Worm (Caenorhabditis elegans) whole organism, L3 larva: ENCODE data around the gene C53B7.3.
"Not testable (repeated sequence)": the region's sequence is repeated elsewhere in the genome, so short reads cannot be mapped to it uniquely, and the experiment has no call there.

Source experiments
- R02D3.7 ChIP-seq: fragments of 150-350 bp; optimal IDR thresholded peaks from 2 replicates; lab custom pipeline; 2014; ENCODE audit warnings: missing biosample characterization, missing genetic modification characterization
- aly-2 ChIP-seq: fragments of 150-350 bp; optimal IDR thresholded peaks from 2 replicates; lab custom pipeline; 2014; ENCODE audit warnings: missing biosample characterization, missing genetic modification characterization
- ama-1 ChIP-seq: fragments of 150-350 bp; optimal IDR thresholded peaks from 2 replicates; lab custom pipeline; 2018
- ceh-16 ChIP-seq: sonication (generic microtip); optimal IDR thresholded peaks from 2 replicates; lab custom pipeline; 2017; ENCODE audit warnings: missing biosample characterization, missing genetic modification characterization
- ceh-82 ChIP-seq: fragments of 150-350 bp; optimal IDR thresholded peaks from 2 replicates; lab custom pipeline; 2014; ENCODE audit warnings: missing biosample characterization, missing genetic modification characterization
- daf-12 ChIP-seq: fragments of 150-350 bp; optimal IDR thresholded peaks from 2 replicates; lab custom pipeline; 2014; ENCODE audit warnings: missing biosample characterization, missing genetic modification reagents, missing genetic modification characterization
- egl-5 ChIP-seq: fragments of 150-350 bp; optimal IDR thresholded peaks from 2 replicates; lab custom pipeline; 2017; ENCODE audit warnings: missing biosample characterization, missing genetic modification reagents, missing genetic modification characterization, inconsistent platforms
- elt-1 ChIP-seq: fragments of 150-350 bp; optimal IDR thresholded peaks from 2 replicates; lab custom pipeline; 2014; ENCODE audit warnings: missing biosample characterization, missing genetic modification characterization
- elt-2 ChIP-seq: sonication (generic microtip); optimal IDR thresholded peaks from 2 replicates; lab custom pipeline; 2016; ENCODE audit warnings: missing genetic modification reagents, mild to moderate bottlenecking, missing genetic modification characterization, missing compliant biosample characterization
- elt-3 ChIP-seq, 3 experiments: fragments of 150-350 bp in 1 of 3; sonication (generic microtip) in 2 of 3; optimal IDR thresholded peaks; 2 replicates in 2 of 3; 4 replicates in 1 of 3; lab custom pipeline; 2014 to 2017; ENCODE audit warnings: missing biosample characterization in 3 of 3, missing genetic modification characterization in 3 of 3
- eor-1 ChIP-seq, 2 experiments: fragments of 150-350 bp; optimal IDR thresholded peaks; 2 replicates each; lab custom pipeline; 2014 to 2018; ENCODE audit warnings: missing biosample characterization in 2 of 2, missing genetic modification characterization in 2 of 2
- fkh-2 ChIP-seq: fragments of 150-350 bp; optimal IDR thresholded peaks from 2 replicates; lab custom pipeline; 2014; ENCODE audit warnings: missing biosample characterization, missing genetic modification reagents, missing genetic modification characterization
- hmg-11 ChIP-seq: sonication (generic microtip); optimal IDR thresholded peaks from 2 replicates; lab custom pipeline; 2016; ENCODE audit warnings: missing genetic modification characterization, missing compliant biosample characterization
- lin-15B ChIP-seq: fragments of 150-350 bp; optimal IDR thresholded peaks from 2 replicates; lab custom pipeline; 2014; ENCODE audit warnings: missing biosample characterization, missing genetic modification characterization
- lsy-12 ChIP-seq: sonication (generic microtip); optimal IDR thresholded peaks from 2 replicates; lab custom pipeline; 2016; ENCODE audit warnings: mild to moderate bottlenecking, missing genetic modification characterization, missing compliant biosample characterization
- mdl-1 ChIP-seq: fragments of 150-350 bp; optimal IDR thresholded peaks from 2 replicates; lab custom pipeline; 2014; ENCODE audit warnings: missing biosample characterization, missing genetic modification characterization
- nfya-1 ChIP-seq: sonication (generic microtip); optimal IDR thresholded peaks from 2 replicates; lab custom pipeline; 2017; ENCODE audit warnings: missing genetic modification characterization, mild to moderate bottlenecking, missing compliant biosample characterization, antibody characterized with exemption, moderate library complexity; ENCODE audit not compliant: insufficient read depth
- nhr-12 ChIP-seq: fragments of 150-350 bp; optimal IDR thresholded peaks from 2 replicates; lab custom pipeline; 2014; ENCODE audit warnings: missing biosample characterization, missing genetic modification characterization
- nhr-237 ChIP-seq: fragments of 150-350 bp; optimal IDR thresholded peaks from 2 replicates; lab custom pipeline; 2014; ENCODE audit warnings: missing biosample characterization, missing genetic modification characterization
- nhr-67 ChIP-seq: fragments of 150-350 bp; optimal IDR thresholded peaks from 2 replicates; lab custom pipeline; 2014; ENCODE audit warnings: missing biosample characterization, missing genetic modification characterization
- nhr-76 ChIP-seq: fragments of 150-350 bp; sonication (generic microtip); optimal IDR thresholded peaks from 5 replicates; lab custom pipeline; 2014; ENCODE audit warnings: missing biosample characterization, missing genetic modification characterization
- nhr-77 ChIP-seq: fragments of 150-350 bp; optimal IDR thresholded peaks from 2 replicates; lab custom pipeline; 2014; ENCODE audit warnings: missing biosample characterization, missing genetic modification characterization
- pha-4 ChIP-seq: fragments of 150-350 bp; optimal IDR thresholded peaks from 2 replicates; lab custom pipeline; 2014; ENCODE audit warnings: missing biosample characterization, missing genetic modification reagents, missing genetic modification characterization
- pqm-1 ChIP-seq: fragments of 150-350 bp; optimal IDR thresholded peaks from 2 replicates; lab custom pipeline; 2017; ENCODE audit warnings: missing biosample characterization, missing genetic modification characterization, inconsistent platforms
- skn-1 ChIP-seq: fragments of 150-350 bp; optimal IDR thresholded peaks from 2 replicates; lab custom pipeline; 2014; ENCODE audit warnings: missing biosample characterization, missing genetic modification characterization
- tbx-2 ChIP-seq: sonication (generic microtip); optimal IDR thresholded peaks from 2 replicates; lab custom pipeline; 2016; ENCODE audit warnings: mild to moderate bottlenecking, missing genetic modification characterization, missing compliant biosample characterization
- unc-39 ChIP-seq: sonication (generic microtip); optimal IDR thresholded peaks from 4 replicates; lab custom pipeline; 2017; ENCODE audit warnings: missing biosample characterization, missing genetic modification characterization
- unc-62 ChIP-seq: fragments of 150-350 bp; sonication (generic microtip); optimal IDR thresholded peaks from 4 replicates; lab custom pipeline; 2014; ENCODE audit warnings: missing biosample characterization, missing genetic modification reagents, missing genetic modification characterization
- zag-1 ChIP-seq: fragments of 150-350 bp; optimal IDR thresholded peaks from 2 replicates; lab custom pipeline; 2014; ENCODE audit warnings: missing biosample characterization, missing genetic modification characterization
- ztf-4 ChIP-seq: fragments of 150-350 bp; optimal IDR thresholded peaks from 2 replicates; lab custom pipeline; 2014; ENCODE audit warnings: missing biosample characterization, missing genetic modification characterization

Gene C53B7.3

ce11 chrX:6874723-6875122 lies 30.2 kb downstream of the C53B7.3 start, which contains the start of gene F41C6.4:
Gene F41C6.4 (minus strand): TSS chrX:6874823.
- TF ChIP-seq unc-39 (tag; lab: Kevin White, UChicago) (no peak), pqm-1 (tag; lab: Kevin White, UChicago) (no peak), nhr-76 (tag; lab: Kevin White, UChicago) (no peak), hmg-11 (tag; lab: Kevin White, UChicago) (no peak), nhr-77 (no peak), ztf-4 (tag; lab: Kevin White, UChicago) (no peak), R02D3.7 (tag; lab: Kevin White, UChicago) (no peak), lsy-12 (tag; lab: Kevin White, UChicago) (no peak), nhr-67 (no peak), egl-5 (tag; lab: Kevin White, UChicago) (no peak), elt-3 (tag; optimal IDR thresholded peaks at IDR 0.05; lab: Kevin White, UChicago) (no peak), unc-62 (GFP tag; lab: Kevin White, UChicago) (no peak), nhr-237 (tag; lab: Kevin White, UChicago) (no peak), mdl-1 (tag; lab: Kevin White, UChicago) (no peak), elt-1 (tag; lab: Kevin White, UChicago) (no peak), ceh-82 (tag; lab: Kevin White, UChicago) (no peak)

DNA sequence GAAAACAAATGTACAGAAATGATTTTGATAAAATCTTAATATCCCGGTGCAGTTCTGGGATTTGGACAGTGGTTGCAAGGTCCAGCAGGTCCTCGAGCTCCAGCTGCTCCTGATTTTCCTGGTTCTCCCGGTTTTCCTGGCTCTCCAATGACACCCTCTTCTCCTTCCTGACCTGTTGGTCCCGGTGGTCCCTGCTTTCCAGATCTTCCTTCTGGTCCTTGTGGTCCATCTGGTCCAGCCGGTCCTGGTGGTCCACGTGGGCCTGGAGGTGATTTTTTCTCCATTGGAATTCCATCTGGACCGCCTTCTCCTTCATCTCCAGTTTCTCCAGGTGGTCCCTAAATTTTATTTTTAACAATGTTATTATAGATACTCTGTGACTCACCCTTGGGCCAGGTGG lies 30.7 kb downstream of the C53B7.3 start:
- TF ChIP-seq ceh-82 (tag; lab: Kevin White, UChicago): no peak
- TF ChIP-seq nhr-12 (tag; lab: Kevin White, UChicago): no peak
- TF ChIP-seq ama-1 (lab: Kevin White, UChicago): no peak
- TF ChIP-seq ceh-16 (tag; lab: Kevin White, UChicago): no peak
- no peak for TF ChIP-seq fkh-2 (tag; lab: Kevin White, UChicago)
- TF ChIP-seq tbx-2 (tag; lab: Kevin White, UChicago): no peak
- TF ChIP-seq zag-1 (tag; lab: Kevin White, UChicago): no peak
- no peak for TF ChIP-seq lin-15B
- no peak for TF ChIP-seq R02D3.7 (tag; lab: Kevin White, UChicago)
- no peak for TF ChIP-seq eor-1 (tag; optimal IDR thresholded peaks at IDR 0.05; lab: Kevin White, UChicago)
- no peak for TF ChIP-seq unc-39 (tag; lab: Kevin White, UChicago)
- no peak for TF ChIP-seq ztf-4 (tag; lab: Kevin White, UChicago)
- no peak for TF ChIP-seq nfya-1 (tag; lab: Kevin White, UChicago)
- TF ChIP-seq elt-3 (tag; optimal IDR thresholded peaks at IDR 0.05; lab: Kevin White, UChicago): no peak
- no peak for TF ChIP-seq aly-2 (tag; lab: Kevin White, UChicago)

DNA sequence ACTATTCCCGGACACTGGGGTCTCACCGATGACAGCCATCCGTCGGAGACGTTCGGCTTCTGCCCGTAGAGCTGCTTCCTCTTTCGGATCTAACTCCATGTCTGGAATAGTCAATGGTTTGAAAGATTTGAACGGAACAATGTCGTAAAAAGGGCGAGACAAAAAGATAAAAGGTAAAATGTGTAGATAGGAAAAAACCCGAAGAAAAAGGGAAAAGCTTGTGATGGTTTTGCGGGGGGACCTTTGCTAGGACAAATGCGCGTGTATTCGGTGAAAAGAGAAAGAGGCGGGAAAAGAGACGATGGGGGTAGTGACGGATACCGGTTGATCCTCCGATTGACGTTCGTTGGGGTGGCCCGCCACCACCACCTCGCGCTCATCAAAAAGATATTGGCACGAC lies 32.9 kb downstream of the C53B7.3 start, which contains the start of gene col-173:
Gene col-173, minus strand, starts transcription at position 101 of the 400 bp plus-strand sequence.
- TF ChIP-seq skn-1 (tag; lab: Kevin White, UChicago) (no peak), ceh-16 (tag; lab: Kevin White, UChicago) (no peak), nfya-1 (tag; lab: Kevin White, UChicago) (no peak), hmg-11 (tag; lab: Kevin White, UChicago) (no peak)

- TF ChIP-seq tbx-2, daf-12, nhr-12 (tag; lab: Kevin White, UChicago): not testable (repeated sequence)
These were observed 37.2 kb downstream of the C53B7.3 start, which contains the start of gene F41C6.6 for ce11 chrX:6881795-6882194. Gene F41C6.6 (minus strand): TSS chrX:6881895.

DNA sequence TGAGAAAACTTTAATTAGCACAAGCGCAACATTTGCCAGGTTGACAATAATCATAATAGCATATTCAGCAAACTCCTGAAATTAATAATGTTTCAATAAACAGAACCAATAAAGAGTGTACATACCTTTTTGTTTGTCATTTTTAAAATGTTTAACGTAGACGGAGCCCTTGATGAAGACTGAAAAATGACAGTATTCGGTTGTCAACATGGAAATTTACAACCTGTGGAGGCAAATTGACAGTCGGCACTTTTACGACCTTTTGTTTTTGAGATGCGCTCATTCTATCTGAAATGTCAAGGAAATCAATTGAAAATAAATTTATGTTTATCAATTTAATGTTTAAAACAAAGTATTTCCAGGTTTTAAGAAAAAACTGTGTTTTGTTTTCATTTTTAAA lies 39.9 kb downstream of the C53B7.3 start:
- TF ChIP-seq ztf-4 (tag; lab: Kevin White, UChicago) (no peak), nhr-12 (tag; lab: Kevin White, UChicago) (no peak), elt-2 (tag; lab: Kevin White, UChicago) (peak; percentile 59), pha-4 (tag; lab: Kevin White, UChicago) (peak; percentile 48), pqm-1 (tag; lab: Kevin White, UChicago) (peak; percentile 5), R02D3.7 (tag; lab: Kevin White, UChicago) (no peak)
